Fruit fly (Drosophila melanogaster) whole organism, prepupa: ENCODE data around the gene Chrac-16.

Experiments
- Blimp-1 ChIP-seq: fragments of 200-800 bp; sonication (Bioruptor generic); optimal IDR thresholded peaks from 3 replicates; lab custom pipeline; 2017; ENCODE audit warnings: missing biosample characterization, missing genetic modification characterization, mild to moderate bottlenecking, moderate library complexity, missing genetic modification reagents
- CG10631 ChIP-seq: fragments of 200-800 bp; sonication (Bioruptor generic); optimal IDR thresholded peaks from 2 replicates; lab custom pipeline; 2016; ENCODE audit warnings: missing biosample characterization, missing genetic modification characterization
- CG10669 ChIP-seq: fragments of 200-800 bp; sonication (Bioruptor generic); optimal IDR thresholded peaks from 3 replicates; lab custom pipeline; 2018; ENCODE audit warnings: missing biosample characterization, mild to moderate bottlenecking, missing genetic modification characterization, moderate library complexity
- CG11294 ChIP-seq: fragments of 200-800 bp; sonication (Bioruptor generic); IDR thresholded peaks from 2 replicates; pipeline ENCODE4 v1.3.6; 2022; ENCODE audit warnings: missing biosample characterization, missing genetic modification characterization
- CG11762 ChIP-seq: fragments of 200-800 bp; sonication (Bioruptor generic); optimal IDR thresholded peaks from 3 replicates; lab custom pipeline; 2016; ENCODE audit warnings: missing biosample characterization, missing genetic modification characterization; ENCODE audit not compliant: insufficient read depth
- CG15336 ChIP-seq: fragments of 200-800 bp; sonication (Bioruptor generic); IDR thresholded peaks from 2 replicates; pipeline ENCODE4 v1.3.6; 2022; ENCODE audit warnings: missing biosample characterization, missing genetic modification characterization
- CG16779 ChIP-seq: fragments of 200-800 bp; sonication (Bioruptor generic); optimal IDR thresholded peaks from 3 replicates; lab custom pipeline; 2017; ENCODE audit warnings: missing biosample characterization, mild to moderate bottlenecking, missing genetic modification characterization
- CG3032 ChIP-seq: fragments of 200-800 bp; optimal IDR thresholded peaks from 2 replicates; lab custom pipeline; 2019; ENCODE audit warnings: missing biosample characterization, mild to moderate bottlenecking, missing genetic modification characterization, moderate library complexity
- CG31627 ChIP-seq: fragments of 200-800 bp; sonication (Bioruptor generic); optimal IDR thresholded peaks from 3 replicates; lab custom pipeline; 2016; ENCODE audit warnings: missing biosample characterization, missing genetic modification characterization
- CG32006 ChIP-seq: fragments of 200-800 bp; sonication (Bioruptor generic); optimal IDR thresholded peaks from 3 replicates; lab custom pipeline; 2017; ENCODE audit warnings: missing biosample characterization, mild to moderate bottlenecking, missing genetic modification characterization
- CG34406 ChIP-seq: fragments of 200-800 bp; sonication (Bioruptor generic); optimal IDR thresholded peaks from 3 replicates; lab custom pipeline; 2016; ENCODE audit warnings: missing biosample characterization, missing genetic modification characterization
- CG3919 ChIP-seq: fragments of 200-800 bp; sonication (Bioruptor generic); optimal IDR thresholded peaks from 3 replicates; lab custom pipeline; 2016; ENCODE audit warnings: missing biosample characterization, missing genetic modification characterization
- CG6163 ChIP-seq: fragments of 200-800 bp; sonication (Bioruptor generic); IDR thresholded peaks from 3 replicates; pipeline ENCODE4 v1.3.6; 2022; ENCODE audit warnings: missing biosample characterization, missing genetic modification characterization
- CG6276 ChIP-seq: fragments of 200-800 bp; sonication (Bioruptor generic); optimal IDR thresholded peaks from 2 replicates; lab custom pipeline; 2017; ENCODE audit warnings: missing biosample characterization, mild to moderate bottlenecking, missing genetic modification characterization
- CG6808 ChIP-seq: fragments of 200-800 bp; sonication (Bioruptor generic); optimal IDR thresholded peaks from 3 replicates; lab custom pipeline; 2017; ENCODE audit warnings: missing biosample characterization, missing genetic modification characterization, mild to moderate bottlenecking, moderate library complexity, missing genetic modification reagents
- CG6854 ChIP-seq: fragments of 200-800 bp; sonication (Bioruptor generic); optimal IDR thresholded peaks from 2 replicates; lab custom pipeline; 2017; ENCODE audit warnings: missing biosample characterization, mild to moderate bottlenecking, missing genetic modification characterization
- CG7368 ChIP-seq: fragments of 200-800 bp; sonication (Bioruptor generic); optimal IDR thresholded peaks from 3 replicates; lab custom pipeline; 2016; ENCODE audit warnings: missing biosample characterization, missing genetic modification characterization
- CG8119 ChIP-seq: fragments of 200-800 bp; sonication (Bioruptor generic); IDR thresholded peaks from 3 replicates; pipeline ENCODE4 v1.3.6; 2022; ENCODE audit warnings: missing biosample characterization, missing genetic modification characterization
- Eip75B ChIP-seq: fragments of 200-800 bp; sonication (Bioruptor generic); optimal IDR thresholded peaks from 3 replicates; lab custom pipeline; 2016; ENCODE audit warnings: missing biosample characterization, missing genetic modification characterization
- Eip78C ChIP-seq: fragments of 200-800 bp; sonication (Bioruptor generic); peaks from one replicate; lab custom pipeline; 2016; ENCODE audit warnings: missing biosample characterization, missing genetic modification characterization
- Eip93F ChIP-seq: fragments of 200-800 bp; sonication (Bioruptor generic); optimal IDR thresholded peaks from 2 replicates; lab custom pipeline; 2016; ENCODE audit warnings: missing biosample characterization, mild to moderate bottlenecking, missing genetic modification characterization
- Ets21C ChIP-seq: fragments of 200-800 bp; sonication (Bioruptor generic); optimal IDR thresholded peaks from 3 replicates; lab custom pipeline; 2016; ENCODE audit warnings: missing biosample characterization, missing genetic modification characterization
- Ets96B ChIP-seq: fragments of 200-800 bp; optimal IDR thresholded peaks from 2 replicates; lab custom pipeline; 2019; ENCODE audit warnings: missing biosample characterization, mild to moderate bottlenecking, missing genetic modification characterization, moderate library complexity
- Gug ChIP-seq: fragments of 200-800 bp; sonication (Bioruptor generic); IDR thresholded peaks from 2 replicates; pipeline ENCODE4 v1.3.6; 2022; ENCODE audit warnings: missing biosample characterization, missing genetic modification characterization
- OdsH ChIP-seq: fragments of 200-800 bp; sonication (Bioruptor generic); optimal IDR thresholded peaks from 3 replicates; lab custom pipeline; 2016; ENCODE audit warnings: missing biosample characterization, missing genetic modification characterization
- Smox ChIP-seq: fragments of 200-800 bp; sonication (Bioruptor generic); optimal IDR thresholded peaks from 3 replicates; lab custom pipeline; 2016; ENCODE audit warnings: missing biosample characterization, missing genetic modification characterization
- Sox102F ChIP-seq: fragments of 200-800 bp; sonication (Bioruptor generic); optimal IDR thresholded peaks from 2 replicates; lab custom pipeline; 2016; ENCODE audit warnings: missing biosample characterization, mild to moderate bottlenecking, missing genetic modification characterization
- Sox15 ChIP-seq: fragments of 200-800 bp; sonication (Bioruptor generic); optimal IDR thresholded peaks from 3 replicates; lab custom pipeline; 2016; ENCODE audit warnings: missing biosample characterization, missing genetic modification characterization
- acj6 ChIP-seq: fragments of 200-800 bp; sonication (Bioruptor generic); optimal IDR thresholded peaks from 3 replicates; lab custom pipeline; 2016; ENCODE audit warnings: missing biosample characterization, missing genetic modification characterization
- cyc ChIP-seq: fragments of 200-800 bp; sonication (Bioruptor generic); optimal IDR thresholded peaks from 3 replicates; lab custom pipeline; 2016; ENCODE audit warnings: missing biosample characterization, missing genetic modification characterization
- eg ChIP-seq: fragments of 200-800 bp; sonication (Bioruptor generic); IDR thresholded peaks from 3 replicates; pipeline ENCODE4 v1.3.6; 2022; ENCODE audit warnings: missing biosample characterization, missing genetic modification characterization
- esn ChIP-seq: fragments of 200-800 bp; sonication (Bioruptor generic); optimal IDR thresholded peaks from 2 replicates; lab custom pipeline; 2016; ENCODE audit warnings: missing biosample characterization, mild to moderate bottlenecking, missing genetic modification characterization, moderate library complexity
- fd59A ChIP-seq: fragments of 200-800 bp; sonication (Bioruptor generic); optimal IDR thresholded peaks from 2 replicates; lab custom pipeline; 2017; ENCODE audit warnings: missing biosample characterization, mild to moderate bottlenecking, missing genetic modification characterization, missing genetic modification reagents
- lz ChIP-seq: fragments of 200-800 bp; sonication (Bioruptor generic); optimal IDR thresholded peaks from 3 replicates; lab custom pipeline; 2016; ENCODE audit warnings: missing biosample characterization, missing genetic modification characterization
- net ChIP-seq: fragments of 200-800 bp; sonication (Bioruptor generic); optimal IDR thresholded peaks from 3 replicates; lab custom pipeline; 2016; ENCODE audit warnings: missing biosample characterization, missing genetic modification characterization
- salr ChIP-seq, 2 experiments: fragments of 200-800 bp; sonication (Bioruptor generic); optimal IDR thresholded peaks; 3 replicates each; lab custom pipeline; 2016 to 2018; ENCODE audit warnings: missing biosample characterization in 2 of 2, missing genetic modification characterization in 2 of 2, mild to moderate bottlenecking in 1 of 2
- ss ChIP-seq, 2 experiments: fragments of 200-800 bp; sonication (Bioruptor generic); optimal IDR thresholded peaks; 2 replicates in 1 of 2; 3 replicates in 1 of 2; lab custom pipeline; 2017 to 2018; ENCODE audit warnings: mild to moderate bottlenecking in 2 of 2, missing biosample characterization in 2 of 2, missing genetic modification characterization in 2 of 2, moderate library complexity in 1 of 2
- svp ChIP-seq: fragments of 200-800 bp; sonication (Bioruptor generic); peaks from one replicate; lab custom pipeline; 2016; ENCODE audit warnings: missing biosample characterization, missing genetic modification characterization
- topi ChIP-seq: fragments of 200-800 bp; sonication (Bioruptor generic); optimal IDR thresholded peaks from 3 replicates; lab custom pipeline; 2016; ENCODE audit warnings: missing biosample characterization, missing genetic modification characterization
- vri ChIP-seq: fragments of 200-800 bp; sonication (Bioruptor generic); optimal IDR thresholded peaks from 3 replicates; lab custom pipeline; 2016; ENCODE audit warnings: missing biosample characterization, mild to moderate bottlenecking, missing genetic modification characterization

Gene Chrac-16

dm6 chrX:12035207-12035606 lies 17.4 kb upstream of the Chrac-16 start:
- TF ChIP-seq net (no peak), CG15336 (GFP tag; lab: Robert Waterston, UW) (no peak), CG11762 (no peak), OdsH (no peak), fd59A (GFP tag; lab: Kevin White, UChicago) (no peak), CG10669 (GFP tag; lab: Kevin White, UChicago) (no peak), CG32006 (GFP tag; lab: Kevin White, UChicago) (no peak), CG34406 (GFP tag; lab: Kevin White, UChicago) (no peak), CG3919 (no peak), Eip93F (GFP tag; lab: Kevin White, UChicago) (no peak), CG16779 (tag; lab: Kevin White, UChicago) (no peak), CG6276 (GFP tag; lab: Kevin White, UChicago) (no peak)

- no peak for TF ChIP-seq Gug (GFP tag; lab: Robert Waterston, UW)
- TF ChIP-seq CG6854, result no peak
- no peak for TF ChIP-seq CG11294
- no peak for TF ChIP-seq CG6808 (GFP tag; lab: Kevin White, UChicago)
- no peak for TF ChIP-seq Sox15 (GFP tag; lab: Kevin White, UChicago)
- no peak for TF ChIP-seq CG32006 (GFP tag; lab: Kevin White, UChicago)
- peak; percentile 60 for TF ChIP-seq svp (GFP tag; lab: Kevin White, UChicago)
- no peak for TF ChIP-seq acj6 (GFP tag; lab: Kevin White, UChicago)
Observed at dm6 chrX:12034713-12035112, 17.0 kb upstream of the Chrac-16 start.

dm6 chrX:12032136-12032682 lies 14.4 kb upstream of the Chrac-16 start, which contains the start of gene Cyp318a1:
Gene Cyp318a1 (plus strand): TSS chrX:12032632.
- TF ChIP-seq CG3032 (tag; lab: Kevin White, UChicago) (no peak), CG6163 (GFP tag; lab: Robert Waterston, UW) (no peak), lz (GFP tag; lab: Kevin White, UChicago) (no peak), ss (GFP tag; optimal IDR thresholded peaks at IDR 0.05; lab: Kevin White, UChicago) (no peak), CG6854 (no peak), CG15336 (GFP tag; lab: Robert Waterston, UW) (no peak), cyc (no peak), Ets96B (tag; lab: Kevin White, UChicago) (no peak), CG31627 (no peak), Sox15 (GFP tag; lab: Kevin White, UChicago) (no peak), CG10631 (GFP tag; lab: Kevin White, UChicago) (no peak), Smox (GFP tag; lab: Kevin White, UChicago) (no peak), CG6808 (GFP tag; lab: Kevin White, UChicago) (no peak), esn (no peak), vri (GFP tag; lab: Kevin White, UChicago) (no peak), CG10669 (GFP tag; lab: Kevin White, UChicago) (no peak), Eip78C (GFP tag; lab: Kevin White, UChicago) (no peak)

dm6 chrX:12031400-12031799 lies 13.6 kb upstream of the Chrac-16 start, which contains the start of gene Cyp311a1:
Gene Cyp311a1 (minus strand): TSS chrX:12031465.
- TF ChIP-seq Sox102F (GFP tag; lab: Kevin White, UChicago), result no peak
- no peak for TF ChIP-seq Eip75B (GFP tag; lab: Kevin White, UChicago)
- TF ChIP-seq Blimp-1 (GFP tag; lab: Kevin White, UChicago), result no peak
- TF ChIP-seq salr (GFP tag; optimal IDR thresholded peaks at IDR 0.05; lab: Kevin White, UChicago), result no peak
- no peak for TF ChIP-seq Ets21C (GFP tag; lab: Kevin White, UChicago)
- TF ChIP-seq CG15336 (GFP tag; lab: Robert Waterston, UW), result peak; percentile 52; the same call in 1 of the 2 replicates
- TF ChIP-seq CG3032 (tag; lab: Kevin White, UChicago), result no peak
- TF ChIP-seq Smox (GFP tag; lab: Kevin White, UChicago), result no peak
- no peak for TF ChIP-seq CG7368
- no peak for TF ChIP-seq CG16779 (tag; lab: Kevin White, UChicago)
- TF ChIP-seq acj6 (GFP tag; lab: Kevin White, UChicago), result no peak
- TF ChIP-seq Eip78C (GFP tag; lab: Kevin White, UChicago), result peak; percentile 43
- peak; percentile 39; the same call in 1 of the 3 replicates for TF ChIP-seq CG8119 (GFP tag; lab: Robert Waterston, UW)
- no peak for TF ChIP-seq CG34406 (GFP tag; lab: Kevin White, UChicago)
- no peak for TF ChIP-seq esn
- TF ChIP-seq topi (GFP tag; lab: Kevin White, UChicago), result no peak
- 0 out of 3 replicates have a peak, but pooled peaks have one; percentile 7 for TF ChIP-seq eg (GFP tag; lab: Robert Waterston, UW)
